Worm (Caenorhabditis elegans): Measurements from ENCODE around the gene Y43F8C.3.

Y43F8C.3 gene

ce11 chrV:19643015-19643414, 20.6 kb upstream of the Y43F8C.3 start:
- TF ChIP-seq lin-11 (tag; optimal IDR thresholded peaks at IDR 0.05) (peak; percentile 95), nhr-11 (tag; optimal IDR thresholded peaks at IDR 0.05) (no peak), ceh-2 (tag; optimal IDR thresholded peaks at IDR 0.05) (peak; percentile 96), che-1 (tag; optimal IDR thresholded peaks at IDR 0.05) (peak; percentile 97), ceh-45 (GFP tag; IDR thresholded peaks at IDR 0.05) (peak; percentile 97), eyg-1 (tag; optimal IDR thresholded peaks at IDR 0.05) (peak; percentile 98), unc-42 (tag; optimal IDR thresholded peaks at IDR 0.05) (peak; percentile 89), unc-55 (GFP tag; optimal IDR thresholded peaks at IDR 0.05) (peak; percentile 67), ceh-24 (tag; optimal IDR thresholded peaks at IDR 0.05) (peak; percentile 93), mec-3 (tag; optimal IDR thresholded peaks at IDR 0.05; ENCODE audit: borderline replicate concordance) (peak; percentile 93), elt-4 (tag; optimal IDR thresholded peaks at IDR 0.05) (no peak), ahr-1 (tag; optimal IDR thresholded peaks at IDR 0.05) (peak; percentile 93), syd-9 (tag; optimal IDR thresholded peaks at IDR 0.05) (peak; percentile 99), hlh-13 (GFP tag; optimal IDR thresholded peaks at IDR 0.05) (peak; percentile 97), lim-6 (tag; optimal IDR thresholded peaks at IDR 0.05) (peak; percentile 93), pha-2 (tag; optimal IDR thresholded peaks at IDR 0.05) (peak; percentile 99), gmeb-2 (tag; optimal IDR thresholded peaks at IDR 0.05) (peak; percentile 95), hlh-15 (tag; optimal IDR thresholded peaks at IDR 0.05) (peak; percentile 94), unc-3 (GFP tag; conservative IDR thresholded peaks at IDR 0.05) (peak; percentile 90), unc-3 (tag; optimal IDR thresholded peaks at IDR 0.05) (peak; percentile 97), zip-5 (tag; optimal IDR thresholded peaks at IDR 0.05) (peak; percentile 86), ceh-31 (tag; optimal IDR thresholded peaks at IDR 0.05) (peak; percentile 92), ceh-18 (tag; optimal IDR thresholded peaks at IDR 0.05) (peak; percentile 98), ceh-30 (tag; optimal IDR thresholded peaks at IDR 0.05) (peak; percentile 96), ceh-19 (GFP tag; optimal IDR thresholded peaks at IDR 0.05) (peak; percentile 98), ceh-9 (tag; optimal IDR thresholded peaks at IDR 0.05) (peak; percentile 94), unc-86 (tag; optimal IDR thresholded peaks at IDR 0.05) (peak; percentile 98), ref-2 (tag; optimal IDR thresholded peaks at IDR 0.05) (peak; percentile 98), K02D7.2 (tag; optimal IDR thresholded peaks at IDR 0.05) (peak; percentile 98), elt-2 (tag; optimal IDR thresholded peaks at IDR 0.05) (peak; percentile 99), T23F11.4 (GFP tag; optimal IDR thresholded peaks at IDR 0.05) (peak; percentile 98), odd-2 (tag; optimal IDR thresholded peaks at IDR 0.05) (peak; percentile 86), fax-1 (tag; optimal IDR thresholded peaks at IDR 0.05) (peak; percentile 95), pros-1 (tag; optimal IDR thresholded peaks at IDR 0.05) (peak; percentile 21), ttx-3 (tag; optimal IDR thresholded peaks at IDR 0.05) (peak; percentile 97), F13H6.1 (tag; optimal IDR thresholded peaks at IDR 0.05) (peak; percentile 95), ceh-34 (tag; optimal IDR thresholded peaks at IDR 0.05) (peak; percentile 98), fkh-6 (tag; optimal IDR thresholded peaks at IDR 0.05) (peak; percentile 96), C38D4.7 (GFP tag; optimal IDR thresholded peaks at IDR 0.05) (peak; percentile 96), sox-4 (tag; optimal IDR thresholded peaks at IDR 0.05) (peak; percentile 98), ceh-6 (GFP tag; optimal IDR thresholded peaks at IDR 0.05) (peak; percentile 98), rnt-1 (tag; optimal IDR thresholded peaks at IDR 0.05) (peak; percentile 98), ceh-22 (tag; optimal IDR thresholded peaks at IDR 0.05) (peak; percentile 89), nfya-1 (tag; optimal IDR thresholded peaks at IDR 0.05) (peak; percentile 89), nhr-232 (tag; optimal IDR thresholded peaks at IDR 0.05) (peak; percentile 98), hlh-30 (tag; optimal IDR thresholded peaks at IDR 0.05; ENCODE audit: insufficient read depth) (peak; percentile 72), ets-4 (tag; optimal IDR thresholded peaks at IDR 0.05) (peak; percentile 88), pha-4 (tag; optimal IDR thresholded peaks at IDR 0.05) (no peak), hlh-6 (tag; optimal IDR thresholded peaks at IDR 0.05) (peak; percentile 99), dmd-4 (tag; optimal IDR thresholded peaks at IDR 0.05; ENCODE audit: borderline replicate concordance) (peak; percentile 95), pat-9 (tag; optimal IDR thresholded peaks at IDR 0.05) (peak; percentile 99), ama-1 (optimal IDR thresholded peaks at IDR 0.05) (no peak), ztf-16 (tag; optimal IDR thresholded peaks at IDR 0.05) (peak; percentile 99), tbx-7 (tag; optimal IDR thresholded peaks at IDR 0.05) (peak; percentile 83)
